Fruit fly (Drosophila melanogaster) whole organism, embryonic: ENCODE data around the gene CG32192.

Experiments
- Ada2b ChIP-seq: fragments of 200-800 bp; sonication (Bioruptor generic); IDR thresholded peaks from 2 replicates; pipeline ENCODE4 v1.3.6; 2022; ENCODE audit warnings: missing biosample characterization, missing genetic modification characterization
- Aef1 ChIP-seq: fragments of 200-800 bp; sonication (Bioruptor generic); IDR thresholded peaks from 3 replicates; pipeline ENCODE4 v1.3.6; 2022; ENCODE audit warnings: missing biosample characterization, missing genetic modification characterization
- Awh ChIP-seq: fragments of 200-800 bp; sonication (Bioruptor generic); IDR thresholded peaks from 2 replicates; pipeline ENCODE4, ENCODE4 v1.3.6; 2022; ENCODE audit warnings: missing biosample characterization, missing genetic modification characterization
- BtbVII ChIP-seq: fragments of 200-800 bp; sonication (Bioruptor generic); optimal IDR thresholded peaks from 3 replicates; lab custom pipeline; 2017; ENCODE audit warnings: missing biosample characterization, mild to moderate bottlenecking, missing genetic modification characterization
- CG10147 ChIP-seq: fragments of 200-800 bp; sonication (Bioruptor generic); optimal IDR thresholded peaks from 2 replicates; lab custom pipeline; 2019; ENCODE audit warnings: missing biosample characterization, mild to moderate bottlenecking, missing genetic modification characterization, moderate library complexity
- CG12219 ChIP-seq: fragments of 200-800 bp; sonication (Bioruptor generic); optimal IDR thresholded peaks from 3 replicates; lab custom pipeline; 2018; ENCODE audit warnings: missing biosample characterization, mild to moderate bottlenecking, missing genetic modification characterization
- CG14860 ChIP-seq: fragments of 200-800 bp; sonication (Bioruptor generic); IDR thresholded peaks from 3 replicates; pipeline ENCODE4 v1.3.6; 2022; ENCODE audit warnings: missing biosample characterization, missing genetic modification characterization; ENCODE audit not compliant: partially characterized antibody
- CG17186 ChIP-seq: fragments of 200-800 bp; sonication (Bioruptor generic); optimal IDR thresholded peaks from 3 replicates; lab custom pipeline; 2017; ENCODE audit warnings: missing biosample characterization, missing genetic modification reagents, missing genetic modification characterization
- CG17385 ChIP-seq: fragments of 200-800 bp; sonication (Bioruptor generic); optimal IDR thresholded peaks from 3 replicates; lab custom pipeline; 2018; ENCODE audit warnings: missing biosample characterization, mild to moderate bottlenecking, missing genetic modification characterization
- CG2678 ChIP-seq: fragments of 200-800 bp; sonication (Bioruptor generic); optimal IDR thresholded peaks from 3 replicates; lab custom pipeline; 2019; ENCODE audit warnings: missing biosample characterization, mild to moderate bottlenecking, missing genetic modification characterization, moderate library complexity
- CG32532 ChIP-seq: fragments of 200-800 bp; sonication (Bioruptor generic); IDR thresholded peaks from 2 replicates; pipeline ENCODE4 v1.3.6; 2022; ENCODE audit warnings: missing biosample characterization, missing genetic modification characterization
- CG33557 ChIP-seq: fragments of 200-800 bp; sonication (Bioruptor generic); optimal IDR thresholded peaks from 2 replicates; lab custom pipeline; 2019; ENCODE audit warnings: missing biosample characterization, mild to moderate bottlenecking, missing genetic modification characterization, moderate library complexity
- CG4282 ChIP-seq: fragments of 200-800 bp; sonication (Bioruptor generic); optimal IDR thresholded peaks from 2 replicates; lab custom pipeline; 2016; ENCODE audit warnings: missing biosample characterization, missing genetic modification characterization
- CG4424 ChIP-seq: fragments of 200-800 bp; sonication (Bioruptor generic); optimal IDR thresholded peaks from 3 replicates; lab custom pipeline; 2016; ENCODE audit warnings: missing biosample characterization, missing genetic modification characterization
- CG5245 ChIP-seq: fragments of 200-800 bp; sonication (Bioruptor generic); optimal IDR thresholded peaks from 3 replicates; lab custom pipeline; 2016; ENCODE audit warnings: missing biosample characterization, missing genetic modification characterization
- CG7372 ChIP-seq: fragments of 200-800 bp; sonication (Bioruptor generic); IDR thresholded peaks from 2 replicates; pipeline ENCODE4 v1.3.6; 2022; ENCODE audit warnings: missing biosample characterization, missing genetic modification characterization
- CG7745 ChIP-seq: fragments of 200-800 bp; sonication (Bioruptor generic); optimal IDR thresholded peaks from 2 replicates; lab custom pipeline; 2018; ENCODE audit warnings: missing biosample characterization, mild to moderate bottlenecking, missing genetic modification characterization, moderate library complexity
- CG8089 ChIP-seq: fragments of 200-800 bp; sonication (Bioruptor generic); optimal IDR thresholded peaks from 3 replicates; lab custom pipeline; 2016; ENCODE audit warnings: missing biosample characterization, missing genetic modification characterization
- CG8944 ChIP-seq: fragments of 200-800 bp; sonication (Bioruptor generic); optimal IDR thresholded peaks from 3 replicates; lab custom pipeline; 2016; ENCODE audit warnings: missing biosample characterization, missing genetic modification characterization
- CG9215 ChIP-seq: fragments of 200-800 bp; sonication (Bioruptor generic); IDR thresholded peaks from 2 replicates; pipeline ENCODE4 v1.3.6; 2022; ENCODE audit warnings: missing biosample characterization, missing genetic modification characterization
- Dref ChIP-seq: fragments of 200-800 bp; sonication (Bioruptor generic); IDR thresholded peaks from 2 replicates; pipeline ENCODE4 v1.3.6; 2022; ENCODE audit warnings: missing biosample characterization, missing genetic modification characterization
- Ets97D ChIP-seq: fragments of 200-800 bp; sonication (Bioruptor generic); optimal IDR thresholded peaks from 3 replicates; lab custom pipeline; 2016; ENCODE audit warnings: missing biosample characterization, missing genetic modification characterization
- Fer1 ChIP-seq: fragments of 200-800 bp; sonication (Bioruptor generic); optimal IDR thresholded peaks from 2 replicates; lab custom pipeline; 2017; ENCODE audit warnings: missing biosample characterization, mild to moderate bottlenecking, missing genetic modification characterization
- HLH3B ChIP-seq: fragments of 200-800 bp; sonication (Bioruptor generic); IDR thresholded peaks from 2 replicates; pipeline ENCODE4 v1.3.6; 2022; ENCODE audit warnings: missing biosample characterization, missing genetic modification characterization
- Hmr ChIP-seq: fragments of 200-800 bp; sonication (Bioruptor generic); optimal IDR thresholded peaks from 3 replicates; lab custom pipeline; 2017; ENCODE audit warnings: mild to moderate bottlenecking, missing biosample characterization, missing genetic modification reagents, missing genetic modification characterization
- MBD-R2 ChIP-seq: fragments of 200-800 bp; sonication (Bioruptor generic); IDR thresholded peaks from 2 replicates; pipeline ENCODE4 v1.3.6; 2022; ENCODE audit warnings: missing biosample characterization, missing genetic modification characterization
- NC2β ChIP-seq: fragments of 200-800 bp; sonication (Bioruptor generic); optimal IDR thresholded peaks from 2 replicates; lab custom pipeline; 2016; ENCODE audit warnings: missing biosample characterization, missing genetic modification characterization
- Scr ChIP-seq: fragments of 200-800 bp; sonication (Bioruptor generic); IDR thresholded peaks from 2 replicates; pipeline ENCODE4 v1.3.6; 2022; ENCODE audit warnings: missing biosample characterization, missing genetic modification characterization; ENCODE audit not compliant: partially characterized antibody
- corto ChIP-seq: fragments of 200-800 bp; sonication (Bioruptor generic); optimal IDR thresholded peaks from 2 replicates; lab custom pipeline; 2016; ENCODE audit warnings: missing biosample characterization, mild to moderate bottlenecking, missing genetic modification characterization, moderate library complexity
- ftz-f1 ChIP-seq: fragments of 200-800 bp; sonication (Bioruptor generic); optimal IDR thresholded peaks from 2 replicates; lab custom pipeline; 2016; ENCODE audit warnings: missing biosample characterization, missing genetic modification characterization
- ham ChIP-seq: fragments of 200-800 bp; sonication (Bioruptor generic); IDR thresholded peaks from 2 replicates; pipeline ENCODE4 v1.3.6; 2022; ENCODE audit warnings: missing biosample characterization, missing genetic modification characterization
- hkb ChIP-seq, 2 experiments: fragments of 200-800 bp in 1 of 2; fragments of >200 bp in 1 of 2; sonication (Bioruptor generic) in 1 of 2; IDR thresholded peaks in 1 of 2; optimal IDR thresholded peaks in 1 of 2; 2 replicates each; pipeline versions ENCODE4 v1.3.6 to Lab custom; 2017 to 2022; ENCODE audit warnings: missing biosample characterization in 1 of 2, missing genetic modification characterization in 1 of 2
- inv ChIP-seq: fragments of 200-800 bp; sonication (Bioruptor generic); IDR thresholded peaks from 2 replicates; pipeline ENCODE4 v1.3.6; 2022; ENCODE audit warnings: missing biosample characterization, missing genetic modification characterization; ENCODE audit not compliant: partially characterized antibody
- kay ChIP-seq: fragments of 200-800 bp; sonication (Bioruptor generic); optimal IDR thresholded peaks from 2 replicates; lab custom pipeline; 2016; ENCODE audit warnings: missing biosample characterization, missing genetic modification characterization
- knrl ChIP-seq: fragments of 200-800 bp; sonication (Bioruptor generic); IDR thresholded peaks from 3 replicates; pipeline ENCODE4 v1.3.6; 2022; ENCODE audit warnings: missing biosample characterization, missing genetic modification characterization; ENCODE audit not compliant: partially characterized antibody
- luna ChIP-seq: fragments of 200-800 bp; sonication (Bioruptor generic); optimal IDR thresholded peaks from 2 replicates; lab custom pipeline; 2016; ENCODE audit warnings: missing biosample characterization, missing genetic modification characterization
- maf-S ChIP-seq: fragments of 200-800 bp; sonication (Bioruptor generic); optimal IDR thresholded peaks from 2 replicates; lab custom pipeline; 2016; ENCODE audit warnings: missing biosample characterization, missing genetic modification characterization
- nom ChIP-seq: fragments of 200-800 bp; sonication (Bioruptor generic); optimal IDR thresholded peaks from 2 replicates; lab custom pipeline; 2017; ENCODE audit warnings: missing biosample characterization, missing genetic modification characterization, mild to moderate bottlenecking, moderate library complexity, missing genetic modification reagents
- prd ChIP-seq, 3 experiments: fragments of >200 bp in 2 of 3; fragments of 200-800 bp in 1 of 3; sonication (Bioruptor generic) in 1 of 3; optimal IDR thresholded peaks in 2 of 3; IDR thresholded peaks in 1 of 3; 2 replicates in 2 of 3; 3 replicates in 1 of 3; pipeline versions ENCODE4 v1.3.6 to Lab custom; 2017 to 2022; ENCODE audit warnings: missing biosample characterization in 1 of 3, missing genetic modification characterization in 1 of 3
- repo ChIP-seq: fragments of 200-800 bp; sonication (Bioruptor generic); optimal IDR thresholded peaks from 2 replicates; lab custom pipeline; 2016; ENCODE audit warnings: missing biosample characterization, missing genetic modification characterization
- sens-2 ChIP-seq: fragments of 200-800 bp; sonication (Bioruptor generic); IDR thresholded peaks from 2 replicates; pipeline ENCODE4 v1.3.6; 2022; ENCODE audit warnings: missing biosample characterization, missing genetic modification characterization
- so ChIP-seq: fragments of 200-800 bp; sonication (Bioruptor generic); IDR thresholded peaks from 3 replicates; pipeline ENCODE4 v1.3.6; 2022; ENCODE audit warnings: missing biosample characterization, missing genetic modification characterization
- tio ChIP-seq: fragments of 200-800 bp; sonication (Bioruptor generic); optimal IDR thresholded peaks from 2 replicates; lab custom pipeline; 2017; ENCODE audit warnings: missing biosample characterization, missing genetic modification characterization, inconsistent platforms
- trh ChIP-seq: fragments of 200-800 bp; sonication (Bioruptor generic); optimal IDR thresholded peaks from 2 replicates; lab custom pipeline; 2016; ENCODE audit warnings: missing biosample characterization, missing genetic modification characterization
- tup ChIP-seq: fragments of 200-800 bp; sonication (Bioruptor generic); optimal IDR thresholded peaks from 2 replicates; lab custom pipeline; 2016; ENCODE audit warnings: missing biosample characterization, mild to moderate bottlenecking, missing genetic modification characterization, moderate library complexity
- unc-4 ChIP-seq: fragments of 200-800 bp; sonication (Bioruptor generic); IDR thresholded peaks from 2 replicates; pipeline ENCODE4 v1.3.6; 2022; ENCODE audit warnings: missing biosample characterization, missing genetic modification characterization; ENCODE audit not compliant: partially characterized antibody
- wdn ChIP-seq: fragments of 200-800 bp; sonication (Bioruptor generic); IDR thresholded peaks from 2 replicates; pipeline ENCODE4 v1.3.6; 2022; ENCODE audit warnings: missing biosample characterization, missing genetic modification characterization
- wek ChIP-seq: fragments of 200-800 bp; sonication (Bioruptor generic); optimal IDR thresholded peaks from 3 replicates; lab custom pipeline; 2018; ENCODE audit warnings: missing biosample characterization, mild to moderate bottlenecking, missing genetic modification characterization, moderate library complexity

CG32192 gene

dm6 chr3L:18005055-18005874 lies 34.9 kb upstream of the CG32192 start (continued):
- TF ChIP-seq CG4424 (GFP tag; lab: Kevin White, UChicago) (peak; percentile 89), CG17186 (GFP tag; lab: Kevin White, UChicago) (peak; percentile 30), MBD-R2 (no peak; the same call in 1 of the 2 replicates), unc-4 (GFP tag; lab: Robert Waterston, UW) (no peak), BtbVII (GFP tag; lab: Kevin White, UChicago) (peak; percentile 43), CG32532 (GFP tag; lab: Robert Waterston, UW) (no peak), Awh (GFP tag; lab: Robert Waterston, UW) (0 out of 2 replicates have a peak, but pooled peaks have one; percentile 28), tup (GFP tag; lab: Kevin White, UChicago) (no peak), CG12219 (GFP tag; lab: Kevin White, UChicago) (peak; percentile 68), prd (optimal IDR thresholded peaks at IDR 0.05; lab: Kevin White, UChicago) (no peak), prd (GFP tag; IDR thresholded peaks at IDR 0.05; lab: Robert Waterston, UW) (peak; percentile 75), knrl (GFP tag; lab: Robert Waterston, UW) (no peak), Ets97D (GFP tag; lab: Kevin White, UChicago) (peak; percentile 0), CG14860 (GFP tag; lab: Robert Waterston, UW) (no peak), tio (GFP tag; lab: Kevin White, UChicago) (peak; percentile 92), CG2678 (peak; percentile 87), trh (GFP tag; lab: Kevin White, UChicago) (peak; percentile 69), hkb (optimal IDR thresholded peaks at IDR 0.05; lab: Kevin White, UChicago) (no peak), hkb (GFP tag; IDR thresholded peaks at IDR 0.05; lab: Robert Waterston, UW) (peak; percentile 60), inv (GFP tag; lab: Robert Waterston, UW) (no peak), Fer1 (peak; percentile 49), corto (GFP tag; lab: Kevin White, UChicago) (no peak), wek (no peak), NC2β (peak; percentile 77), sens-2 (GFP tag; lab: Robert Waterston, UW) (0 out of 2 replicates have a peak, but pooled peaks have one; percentile 12), CG5245 (GFP tag; lab: Kevin White, UChicago) (peak; percentile 53), ham (no peak), nom (GFP tag; lab: Kevin White, UChicago) (peak; percentile 22), luna (no peak), Ada2b (no peak), Dref (no peak), wdn (GFP tag; lab: Robert Waterston, UW) (no peak), HLH3B (GFP tag; lab: Robert Waterston, UW) (peak; percentile 50), repo (GFP tag; lab: Kevin White, UChicago) (peak; percentile 47), maf-S (GFP tag; lab: Kevin White, UChicago) (peak; percentile 60), CG17385 (GFP tag; lab: Kevin White, UChicago) (peak; percentile 75), ftz-f1 (GFP tag; lab: Kevin White, UChicago) (no peak), CG10147 (GFP tag; lab: Kevin White, UChicago) (peak; percentile 34), Aef1 (GFP tag; lab: Robert Waterston, UW) (no peak), CG9215 (GFP tag; lab: Robert Waterston, UW) (peak; percentile 39; the same call in 1 of the 2 replicates), CG33557 (GFP tag; lab: Kevin White, UChicago) (peak; percentile 97), CG7372 (GFP tag; lab: Robert Waterston, UW) (no peak), Scr (GFP tag; lab: Robert Waterston, UW) (no peak), CG4282 (GFP tag; lab: Kevin White, UChicago) (no peak), Hmr (GFP tag; lab: Kevin White, UChicago) (peak; percentile 52), so (0 out of 3 replicates have a peak, but pooled peaks have one; percentile 45), CG7745 (tag; lab: Kevin White, UChicago) (no peak), CG8089 (GFP tag; lab: Kevin White, UChicago) (peak; percentile 84), kay (GFP tag; lab: Kevin White, UChicago) (peak; percentile 68), CG8944 (peak; percentile 60)
